Worm (Caenorhabditis elegans): Measurements from ENCODE around the gene F36H12.17.
"Not testable (repeated sequence)": the region's sequence is repeated elsewhere in the genome, so short reads cannot be mapped to it uniquely, and the experiment has no call there.

- not testable (repeated sequence) for TF ChIP-seq fkh-6 (tag; optimal IDR thresholded peaks at IDR 0.05); ceh-34 (tag; optimal IDR thresholded peaks at IDR 0.05); F13H6.1 (tag; optimal IDR thresholded peaks at IDR 0.05); che-1 (tag; optimal IDR thresholded peaks at IDR 0.05); ceh-45 (GFP tag; IDR thresholded peaks at IDR 0.05); lim-6 (tag; optimal IDR thresholded peaks at IDR 0.05); elt-2 (tag; optimal IDR thresholded peaks at IDR 0.05); pha-4 (tag; optimal IDR thresholded peaks at IDR 0.05); unc-86 (tag; optimal IDR thresholded peaks at IDR 0.05); nhr-232 (tag; optimal IDR thresholded peaks at IDR 0.05); K02D7.2 (tag; optimal IDR thresholded peaks at IDR 0.05); tbx-2 (tag; optimal IDR thresholded peaks at IDR 0.05); nfya-1 (tag; optimal IDR thresholded peaks at IDR 0.05)
These were observed 59.2 kb downstream of the F36H12.17 start, which contains the start of gene nsph-4.2 for ce11 chrIV:5218496-5218895.

All from whole organism, late embryonic.